Fruit fly (Drosophila melanogaster) Kc167 (cell line): ENCODE data around the gene Ugt307A1.

Experiments
- Myc ChIP-seq: fragments of >200 bp; optimal IDR thresholded peaks from 2 replicates; lab custom pipeline; 2017; ENCODE audit warnings: missing external identifiers
- Sin3A ChIP-seq: fragments of >200 bp; optimal IDR thresholded peaks from 2 replicates; lab custom pipeline; 2018; ENCODE audit warnings: missing external identifiers
- h ChIP-seq: fragments of >200 bp; optimal IDR thresholded peaks from 3 replicates; lab custom pipeline; 2018; ENCODE audit warnings: missing external identifiers
- insv ChIP-seq: fragments of >200 bp; optimal IDR thresholded peaks from 3 replicates; lab custom pipeline; 2018; ENCODE audit warnings: missing external identifiers
- psq ChIP-seq: fragments of >200 bp; optimal IDR thresholded peaks from 2 replicates; lab custom pipeline; 2017; ENCODE audit warnings: missing external identifiers
- ttk ChIP-seq: sonication (Bioruptor generic); optimal IDR thresholded peaks from 2 replicates; lab custom pipeline; 2017; ENCODE audit warnings: missing external identifiers

Gene Ugt307A1

DNA sequence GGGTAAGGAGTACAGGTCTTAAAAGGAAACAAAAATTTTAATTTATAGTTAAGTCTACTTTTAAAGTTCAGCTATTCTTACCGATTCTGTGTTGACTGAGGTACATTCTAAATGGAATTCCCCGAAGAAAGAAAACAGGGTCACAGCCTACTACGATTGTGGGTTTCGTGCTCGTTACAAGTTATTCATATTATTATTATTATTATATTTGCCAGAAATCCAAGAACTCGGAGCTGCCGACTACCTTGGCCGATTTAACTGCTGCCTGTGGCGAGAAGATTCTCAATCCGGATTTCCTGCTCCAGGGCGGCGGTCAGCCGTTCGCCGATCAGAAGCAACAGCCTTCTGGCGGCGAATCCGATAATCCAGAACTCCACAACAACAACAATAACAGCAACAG, 7.0 kb upstream of the Ugt307A1 start, which contains the start of gene Mst27D:
Gene Mst27D (minus strand): TSS at position 101 of the 400 bp plus-strand sequence.
- TF ChIP-seq h: no peak
- no peak for TF ChIP-seq Myc (lab: Kevin White, UChicago)

DNA sequence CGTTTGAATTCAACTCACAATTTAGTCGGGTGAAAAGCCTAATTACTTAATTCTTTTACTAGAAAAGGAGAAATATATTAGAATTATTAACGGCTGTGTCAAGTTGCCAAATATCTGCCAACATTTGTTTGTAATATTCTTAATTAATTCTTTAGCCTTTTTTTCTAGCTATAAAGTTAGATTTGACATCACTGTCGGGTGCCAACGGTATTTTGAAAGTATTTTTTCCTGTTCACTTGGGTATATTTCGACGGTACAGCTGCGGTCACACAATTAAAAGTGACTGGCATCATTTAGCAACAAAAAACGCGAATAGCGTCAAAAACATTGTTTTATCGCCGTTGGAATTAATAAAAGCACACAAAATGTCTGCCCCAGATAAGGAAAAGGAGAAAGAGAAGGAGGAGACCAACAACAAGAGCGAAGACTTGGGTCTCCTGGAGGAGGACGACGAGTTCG, 4.0 kb upstream of the Ugt307A1 start, which contains the start of gene Sem1:
Gene Sem1 (plus strand): TSS at position 266 of the 459 bp plus-strand sequence.
- no peak for TF ChIP-seq ttk (lab: Kevin White, UChicago)
- no peak for TF ChIP-seq h

DNA sequence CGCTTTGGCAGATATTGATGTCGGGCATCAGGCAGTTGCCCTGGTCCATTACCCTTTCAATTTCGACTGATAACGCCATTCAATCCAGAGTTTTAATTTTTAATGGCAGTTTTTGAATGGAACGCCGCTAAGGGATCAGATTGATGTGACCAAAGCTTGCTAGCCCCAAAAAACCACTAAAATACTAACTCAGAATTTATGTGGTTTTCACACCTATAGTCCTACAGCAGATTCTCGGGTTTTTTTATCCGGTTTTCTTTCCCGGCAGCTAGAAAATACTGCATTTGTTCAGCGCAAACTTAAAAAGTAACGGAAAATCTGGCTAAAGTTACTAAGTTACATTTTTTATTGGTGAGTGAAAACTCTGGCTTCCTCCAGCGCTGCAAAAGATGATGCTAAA, 2.1 kb upstream of the Ugt307A1 start, which contains the start of gene Nuf2:
Gene Nuf2 (minus strand): TSS at position 151 of the 400 bp plus-strand sequence.
- TF ChIP-seq Myc (lab: Kevin White, UChicago): no peak
- TF ChIP-seq h: no peak
- TF ChIP-seq insv: no peak
- no peak for TF ChIP-seq psq (lab: Kevin White, UChicago)
- no peak for TF ChIP-seq Sin3A (lab: Kevin White, UChicago)
- TF ChIP-seq ttk (lab: Kevin White, UChicago): no peak

- TF ChIP-seq Sin3A (lab: Kevin White, UChicago) (no peak), insv (no peak), psq (lab: Kevin White, UChicago) (no peak), h (no peak), ttk (lab: Kevin White, UChicago) (no peak), Myc (lab: Kevin White, UChicago) (no peak)
Measured at dm6 chr2L:7071219-7071618, 3.4 kb downstream of the Ugt307A1 start.

DNA sequence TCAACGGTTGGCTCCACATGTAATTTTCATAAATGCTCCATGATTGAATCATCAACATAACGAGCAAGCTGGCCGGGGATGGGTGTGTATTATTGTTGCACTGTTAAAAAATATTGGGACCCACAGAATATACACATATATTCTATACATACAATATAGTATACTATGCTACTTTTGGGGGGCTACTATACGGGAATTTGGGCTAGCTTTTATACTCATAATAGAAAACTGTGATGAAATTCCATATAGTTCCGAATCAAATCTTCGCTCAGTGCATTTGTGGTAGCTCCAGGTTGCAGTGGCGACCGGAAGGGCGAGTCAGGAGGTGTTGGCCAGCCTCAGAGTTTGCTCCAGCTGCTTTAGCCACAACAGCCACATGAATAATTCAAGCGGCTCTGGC, 4.1 kb downstream of the Ugt307A1 start:
- TF ChIP-seq Myc (lab: Kevin White, UChicago) (no peak), insv (no peak), h (no peak), ttk (lab: Kevin White, UChicago) (no peak), psq (lab: Kevin White, UChicago) (no peak), Sin3A (lab: Kevin White, UChicago) (no peak)

DNA sequence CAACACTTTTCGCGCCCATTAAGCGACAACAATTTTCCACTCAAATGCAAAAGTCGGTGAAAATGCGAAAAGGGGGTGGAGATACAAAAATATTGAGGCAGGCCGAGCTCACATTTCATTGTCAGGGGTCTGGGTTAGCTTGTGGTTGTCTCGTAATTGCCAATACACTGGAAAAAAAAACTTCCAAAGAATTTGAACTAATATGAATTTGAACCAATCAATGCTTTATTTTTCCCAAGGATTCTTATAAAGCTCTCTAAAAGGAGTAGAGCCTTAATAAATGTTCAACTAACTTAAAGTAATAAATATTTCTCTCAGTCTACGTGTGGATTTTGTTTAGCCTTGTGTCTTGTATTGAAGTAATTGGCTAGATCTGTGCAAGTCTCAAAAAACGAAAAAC, 5.2 kb downstream of the Ugt307A1 start:
- TF ChIP-seq h: no peak
- TF ChIP-seq insv: no peak
- TF ChIP-seq psq (lab: Kevin White, UChicago): no peak
- TF ChIP-seq Sin3A (lab: Kevin White, UChicago): no peak
- TF ChIP-seq ttk (lab: Kevin White, UChicago): no peak
- TF ChIP-seq Myc (lab: Kevin White, UChicago): no peak

DNA sequence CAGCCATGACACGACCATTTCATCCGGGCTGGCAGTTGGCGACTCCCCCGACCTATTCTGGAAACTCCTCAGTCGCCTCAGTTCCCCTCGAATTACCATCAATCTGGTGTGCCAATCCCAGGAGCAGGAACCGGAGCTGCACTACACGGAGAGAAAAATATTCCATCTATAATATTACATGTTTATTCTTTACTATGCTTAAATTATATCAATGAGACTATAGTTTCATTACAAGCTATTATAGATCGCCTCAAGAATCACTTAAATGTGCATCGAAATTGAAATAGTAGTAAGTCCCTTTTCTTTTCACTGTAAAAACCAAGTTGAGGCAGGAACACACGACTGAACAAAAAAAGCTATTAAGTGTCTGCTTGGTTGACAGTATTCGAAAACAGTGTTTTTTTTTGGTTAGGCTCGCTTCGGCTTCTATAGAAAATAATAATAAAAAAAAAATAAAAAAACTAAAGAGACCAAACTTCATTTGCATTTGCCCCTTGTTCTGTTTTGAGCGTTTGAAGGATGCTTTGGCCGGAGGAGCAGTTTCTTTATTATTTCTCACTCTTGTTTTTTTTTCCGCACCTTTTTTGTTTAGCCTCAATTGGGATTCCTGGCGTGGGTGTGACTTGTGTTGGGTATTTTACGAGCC, 8.4 kb downstream of the Ugt307A1 start:
- TF ChIP-seq insv: no peak
- no peak for TF ChIP-seq Sin3A (lab: Kevin White, UChicago)
- TF ChIP-seq ttk (lab: Kevin White, UChicago): no peak
- TF ChIP-seq psq (lab: Kevin White, UChicago): no peak
- TF ChIP-seq h: no peak
- TF ChIP-seq Myc (lab: Kevin White, UChicago): no peak

dm6 chr2L:7076804-7077203, 9.0 kb downstream of the Ugt307A1 start:
- TF ChIP-seq Sin3A (lab: Kevin White, UChicago): no peak
- no peak for TF ChIP-seq Myc (lab: Kevin White, UChicago)
- no peak for TF ChIP-seq ttk (lab: Kevin White, UChicago)
- TF ChIP-seq insv: no peak
- TF ChIP-seq h: no peak
- no peak for TF ChIP-seq psq (lab: Kevin White, UChicago)

- TF ChIP-seq Myc (lab: Kevin White, UChicago) (no peak), ttk (lab: Kevin White, UChicago) (no peak), insv (no peak), h (no peak), Sin3A (lab: Kevin White, UChicago) (no peak), psq (lab: Kevin White, UChicago) (no peak)
Measured at dm6 chr2L:7081307-7081706, 13.5 kb downstream of the Ugt307A1 start.

dm6 chr2L:7082203-7082602, 14.4 kb downstream of the Ugt307A1 start:
- TF ChIP-seq insv (no peak), psq (lab: Kevin White, UChicago) (no peak), ttk (lab: Kevin White, UChicago) (no peak), Myc (lab: Kevin White, UChicago) (no peak), h (no peak), Sin3A (lab: Kevin White, UChicago) (no peak)

- TF ChIP-seq h (no peak), Sin3A (lab: Kevin White, UChicago) (no peak), psq (lab: Kevin White, UChicago) (no peak), Myc (lab: Kevin White, UChicago) (no peak), insv (no peak), ttk (lab: Kevin White, UChicago) (no peak)
Measured at dm6 chr2L:7084410-7084809, 16.6 kb downstream of the Ugt307A1 start, which contains the start of gene Pvf2. Pvf2 (minus strand) TSS chr2L:7084635.

DNA sequence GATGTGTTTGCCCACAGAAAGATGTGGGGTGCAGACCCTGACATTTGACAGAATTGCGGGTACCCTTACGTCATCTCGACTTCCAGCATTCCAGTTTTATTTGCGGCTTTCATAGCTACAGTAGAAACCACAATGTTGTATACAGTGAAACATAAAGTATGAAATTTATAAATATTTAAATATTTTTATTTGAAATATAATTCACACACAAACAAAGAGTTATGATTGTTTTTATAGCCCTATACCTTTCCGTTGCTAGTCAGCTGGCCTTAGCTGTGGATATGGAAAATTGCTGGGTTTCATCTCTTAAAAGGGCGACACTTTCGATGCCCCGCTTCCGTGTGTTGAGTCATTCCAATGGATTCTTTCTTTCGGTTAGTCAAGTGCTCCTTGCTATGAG, 23.1 kb downstream of the Ugt307A1 start:
- TF ChIP-seq psq (lab: Kevin White, UChicago): no peak

DNA sequence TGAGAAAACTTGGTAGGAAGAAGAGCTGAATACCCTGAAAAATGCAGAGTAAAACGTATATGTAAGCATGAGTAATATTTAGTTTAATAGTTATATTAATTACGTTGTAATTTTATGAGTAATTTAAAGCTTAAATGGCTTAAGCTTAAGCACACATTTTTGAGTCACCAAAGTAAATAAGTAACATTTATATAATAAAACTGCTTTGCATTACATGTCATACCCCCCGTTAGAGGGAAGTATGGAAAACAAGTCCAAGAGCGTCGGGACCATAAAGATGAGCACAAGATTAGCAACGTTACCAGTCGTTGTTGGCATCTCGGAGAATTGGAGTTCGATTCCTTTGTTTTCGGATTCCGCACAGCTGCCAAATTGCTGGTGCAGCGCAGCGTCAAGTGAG, 26.5 kb downstream of the Ugt307A1 start:
- TF ChIP-seq Sin3A (lab: Kevin White, UChicago) (no peak), ttk (lab: Kevin White, UChicago) (no peak), h (no peak), insv (no peak), psq (lab: Kevin White, UChicago) (no peak), Myc (lab: Kevin White, UChicago) (no peak)
